Worm (Caenorhabditis elegans) whole organism, early embryonic: ENCODE data around the gene sna-2.

Source experiments
- B0310.2 ChIP-seq: sonication (generic microtip); optimal IDR thresholded peaks from 2 replicates; lab custom pipeline; 2016; ENCODE audit warnings: mild to moderate bottlenecking, missing genetic modification characterization, missing compliant biosample characterization
- F13C5.2 ChIP-seq: sonication (generic microtip); optimal IDR thresholded peaks from 2 replicates; lab custom pipeline; 2017; ENCODE audit warnings: mild to moderate bottlenecking, missing genetic modification characterization, inconsistent platforms, missing compliant biosample characterization
- aly-1 ChIP-seq: sonication (generic microtip); optimal IDR thresholded peaks from 2 replicates; lab custom pipeline; 2016; ENCODE audit warnings: missing genetic modification characterization, missing compliant biosample characterization
- ama-1 ChIP-seq: fragments of 150-350 bp; optimal IDR thresholded peaks from 2 replicates; lab custom pipeline; 2014
- ceh-13 ChIP-seq: fragments of 200-800 bp; sonication (Bioruptor generic); optimal IDR thresholded peaks from 2 replicates; lab custom pipeline; 2018; ENCODE audit warnings: mild to moderate bottlenecking, missing genetic modification characterization, missing compliant biosample characterization
- ceh-36 ChIP-seq: sonication (generic microtip); optimal IDR thresholded peaks from 2 replicates; lab custom pipeline; 2016; ENCODE audit warnings: missing genetic modification characterization, inconsistent platforms, missing compliant biosample characterization
- ets-7 ChIP-seq: sonication (generic microtip); optimal IDR thresholded peaks from 2 replicates; lab custom pipeline; 2016; ENCODE audit warnings: missing genotype, missing genetic modification characterization, missing compliant biosample characterization
- flt-1 ChIP-seq: fragments of 200-800 bp; sonication (Bioruptor generic); IDR thresholded peaks from 2 replicates; pipeline ENCODE4 v1.3.6; 2022; ENCODE audit warnings: missing genetic modification characterization, missing compliant biosample characterization
- hmbx-1 ChIP-seq: sonication (generic microtip); optimal IDR thresholded peaks from 2 replicates; lab custom pipeline; 2016; ENCODE audit warnings: mild to moderate bottlenecking, missing genetic modification characterization, missing compliant biosample characterization
- hmg-4 ChIP-seq: fragments of 200-800 bp; sonication (Bioruptor generic); optimal IDR thresholded peaks from 2 replicates; lab custom pipeline; 2018; ENCODE audit warnings: mild to moderate bottlenecking, missing genetic modification characterization, missing compliant biosample characterization
- hnd-1 ChIP-seq: sonication (generic microtip); optimal IDR thresholded peaks from 2 replicates; lab custom pipeline; 2016; ENCODE audit warnings: missing genetic modification characterization, missing compliant biosample characterization
- pes-1 ChIP-seq: fragments of 200-800 bp; sonication (Bioruptor generic); IDR thresholded peaks from 2 replicates; pipeline ENCODE4 v1.3.6; 2022; ENCODE audit warnings: missing genetic modification reagents, missing genetic modification characterization, missing compliant biosample characterization
- scrt-1 ChIP-seq: fragments of 200-800 bp; sonication (Bioruptor generic); IDR thresholded peaks from 2 replicates; pipeline ENCODE4 v1.3.6; 2022; ENCODE audit warnings: missing genetic modification characterization, missing compliant biosample characterization
- tbx-11 ChIP-seq: fragments of 200-800 bp; sonication (Bioruptor generic); IDR thresholded peaks from 2 replicates; pipeline ENCODE4 v1.3.6; 2022; ENCODE audit warnings: missing genetic modification characterization, missing compliant biosample characterization

- TF ChIP-seq hnd-1 (tag; lab: Kevin White, UChicago) (no peak), hmg-4 (GFP tag; lab: Kevin White, UChicago) (no peak), B0310.2 (tag; lab: Kevin White, UChicago) (no peak), F13C5.2 (tag; lab: Kevin White, UChicago) (no peak), aly-1 (tag; lab: Kevin White, UChicago) (no peak), ama-1 (no peak), tbx-11 (GFP tag; lab: Robert Waterston, UW) (no peak), ceh-13 (no peak), flt-1 (no peak), ets-7 (tag; lab: Kevin White, UChicago) (no peak), ceh-36 (no peak), pes-1 (GFP tag; lab: Robert Waterston, UW) (no peak), hmbx-1 (tag; lab: Kevin White, UChicago) (no peak), scrt-1 (GFP tag; lab: Robert Waterston, UW) (no peak)
Measured at ce11 chrIV:9802711-9803110, 25.3 kb upstream of the sna-2 start, which contains the start of gene fat-3.
